Worm (Caenorhabditis elegans) whole organism, L3 larva: ENCODE results near the gene gar-3.

Source experiments
- ZK546.5 ChIP-seq: sonication (generic microtip); optimal IDR thresholded peaks from 2 replicates; lab custom pipeline; 2017; ENCODE audit warnings: missing biosample characterization, missing genetic modification characterization
- ama-1 ChIP-seq: fragments of 150-350 bp; optimal IDR thresholded peaks from 2 replicates; lab custom pipeline; 2018
- ceh-16 ChIP-seq: sonication (generic microtip); optimal IDR thresholded peaks from 2 replicates; lab custom pipeline; 2017; ENCODE audit warnings: missing biosample characterization, missing genetic modification characterization
- ceh-28 ChIP-seq: fragments of 150-350 bp; optimal IDR thresholded peaks from 2 replicates; lab custom pipeline; 2014; ENCODE audit warnings: missing biosample characterization, missing genetic modification reagents, missing genetic modification characterization
- ceh-82 ChIP-seq: fragments of 150-350 bp; optimal IDR thresholded peaks from 2 replicates; lab custom pipeline; 2014; ENCODE audit warnings: missing biosample characterization, missing genetic modification characterization
- daf-12 ChIP-seq: fragments of 150-350 bp; optimal IDR thresholded peaks from 2 replicates; lab custom pipeline; 2014; ENCODE audit warnings: missing biosample characterization, missing genetic modification reagents, missing genetic modification characterization
- egl-27 ChIP-seq: sonication (generic microtip); optimal IDR thresholded peaks from 4 replicates; lab custom pipeline; 2017; ENCODE audit warnings: missing biosample characterization, missing genetic modification reagents, missing genetic modification characterization
- egl-5 ChIP-seq: fragments of 150-350 bp; optimal IDR thresholded peaks from 2 replicates; lab custom pipeline; 2017; ENCODE audit warnings: missing biosample characterization, missing genetic modification reagents, missing genetic modification characterization, inconsistent platforms
- elt-2 ChIP-seq: sonication (generic microtip); optimal IDR thresholded peaks from 2 replicates; lab custom pipeline; 2016; ENCODE audit warnings: missing genetic modification reagents, mild to moderate bottlenecking, missing genetic modification characterization, missing compliant biosample characterization
- elt-3 ChIP-seq, 3 experiments: fragments of 150-350 bp in 1 of 3; sonication (generic microtip) in 2 of 3; optimal IDR thresholded peaks; 2 replicates in 2 of 3; 4 replicates in 1 of 3; lab custom pipeline; 2014 to 2017; ENCODE audit warnings: missing biosample characterization in 3 of 3, missing genetic modification characterization in 3 of 3
- fkh-10 ChIP-seq: sonication (generic microtip); optimal IDR thresholded peaks from 2 replicates; lab custom pipeline; 2017; ENCODE audit warnings: missing biosample characterization, missing genetic modification reagents, missing genetic modification characterization
- fkh-2 ChIP-seq: fragments of 150-350 bp; optimal IDR thresholded peaks from 2 replicates; lab custom pipeline; 2014; ENCODE audit warnings: missing biosample characterization, missing genetic modification reagents, missing genetic modification characterization
- hmg-11 ChIP-seq: sonication (generic microtip); optimal IDR thresholded peaks from 2 replicates; lab custom pipeline; 2016; ENCODE audit warnings: missing genetic modification characterization, missing compliant biosample characterization
- jun-1 ChIP-seq: fragments of 150-350 bp; optimal IDR thresholded peaks from 2 replicates; lab custom pipeline; 2014; ENCODE audit warnings: missing biosample characterization, missing genetic modification reagents, missing genetic modification characterization
- lin-15B ChIP-seq: fragments of 150-350 bp; optimal IDR thresholded peaks from 2 replicates; lab custom pipeline; 2014; ENCODE audit warnings: missing biosample characterization, missing genetic modification characterization
- lin-39 ChIP-seq: fragments of 150-350 bp; optimal IDR thresholded peaks from 2 replicates; lab custom pipeline; 2018; ENCODE audit warnings: missing biosample characterization, missing genetic modification reagents, missing genetic modification characterization
- lsy-12 ChIP-seq: sonication (generic microtip); optimal IDR thresholded peaks from 2 replicates; lab custom pipeline; 2016; ENCODE audit warnings: mild to moderate bottlenecking, missing genetic modification characterization, missing compliant biosample characterization
- mdl-1 ChIP-seq: fragments of 150-350 bp; optimal IDR thresholded peaks from 2 replicates; lab custom pipeline; 2014; ENCODE audit warnings: missing biosample characterization, missing genetic modification characterization
- mml-1 ChIP-seq: fragments of 150-350 bp; sonication (generic microtip); optimal IDR thresholded peaks from 3 replicates; lab custom pipeline; 2014; ENCODE audit warnings: missing biosample characterization, missing genetic modification characterization
- nfya-1 ChIP-seq: sonication (generic microtip); optimal IDR thresholded peaks from 2 replicates; lab custom pipeline; 2017; ENCODE audit warnings: missing genetic modification characterization, mild to moderate bottlenecking, missing compliant biosample characterization, antibody characterized with exemption, moderate library complexity; ENCODE audit not compliant: insufficient read depth
- nhr-11 ChIP-seq: fragments of 150-350 bp; optimal IDR thresholded peaks from 2 replicates; lab custom pipeline; 2014; ENCODE audit warnings: missing biosample characterization, missing genetic modification characterization
- nhr-12 ChIP-seq: fragments of 150-350 bp; optimal IDR thresholded peaks from 2 replicates; lab custom pipeline; 2014; ENCODE audit warnings: missing biosample characterization, missing genetic modification characterization
- nhr-23 ChIP-seq: fragments of 150-350 bp; optimal IDR thresholded peaks from 2 replicates; lab custom pipeline; 2014; ENCODE audit warnings: missing biosample characterization, missing genetic modification reagents, missing genetic modification characterization
- nhr-25 ChIP-seq: sonication (generic microtip); optimal IDR thresholded peaks from 2 replicates; lab custom pipeline; 2017; ENCODE audit warnings: missing biosample characterization, missing genetic modification characterization
- nhr-28 ChIP-seq: fragments of 150-350 bp; optimal IDR thresholded peaks from 2 replicates; lab custom pipeline; 2014; ENCODE audit warnings: missing biosample characterization, missing genetic modification characterization
- nhr-43 ChIP-seq: sonication (generic microtip); optimal IDR thresholded peaks from 2 replicates; lab custom pipeline; 2016; ENCODE audit warnings: mild to moderate bottlenecking, missing genetic modification characterization, missing compliant biosample characterization; ENCODE audit not compliant: poor library complexity, severe bottlenecking
- nhr-67 ChIP-seq: fragments of 150-350 bp; optimal IDR thresholded peaks from 2 replicates; lab custom pipeline; 2014; ENCODE audit warnings: missing biosample characterization, missing genetic modification characterization
- nhr-76 ChIP-seq: fragments of 150-350 bp; sonication (generic microtip); optimal IDR thresholded peaks from 5 replicates; lab custom pipeline; 2014; ENCODE audit warnings: missing biosample characterization, missing genetic modification characterization
- nhr-77 ChIP-seq: fragments of 150-350 bp; optimal IDR thresholded peaks from 2 replicates; lab custom pipeline; 2014; ENCODE audit warnings: missing biosample characterization, missing genetic modification characterization
- pha-4 ChIP-seq: fragments of 150-350 bp; optimal IDR thresholded peaks from 2 replicates; lab custom pipeline; 2014; ENCODE audit warnings: missing biosample characterization, missing genetic modification reagents, missing genetic modification characterization
- pqm-1 ChIP-seq: fragments of 150-350 bp; optimal IDR thresholded peaks from 2 replicates; lab custom pipeline; 2017; ENCODE audit warnings: missing biosample characterization, missing genetic modification characterization, inconsistent platforms
- snpc-4 ChIP-seq: fragments of 150-350 bp; optimal IDR thresholded peaks from 2 replicates; lab custom pipeline; 2014; ENCODE audit warnings: missing biosample characterization, missing genetic modification characterization
- tbx-2 ChIP-seq: sonication (generic microtip); optimal IDR thresholded peaks from 2 replicates; lab custom pipeline; 2016; ENCODE audit warnings: mild to moderate bottlenecking, missing genetic modification characterization, missing compliant biosample characterization
- unc-62 ChIP-seq: fragments of 150-350 bp; sonication (generic microtip); optimal IDR thresholded peaks from 4 replicates; lab custom pipeline; 2014; ENCODE audit warnings: missing biosample characterization, missing genetic modification reagents, missing genetic modification characterization
- zag-1 ChIP-seq: fragments of 150-350 bp; optimal IDR thresholded peaks from 2 replicates; lab custom pipeline; 2014; ENCODE audit warnings: missing biosample characterization, missing genetic modification characterization
- ztf-11 ChIP-seq: fragments of 150-350 bp; optimal IDR thresholded peaks from 2 replicates; lab custom pipeline; 2014; ENCODE audit warnings: missing biosample characterization, missing genetic modification characterization

Gene gar-3

DNA sequence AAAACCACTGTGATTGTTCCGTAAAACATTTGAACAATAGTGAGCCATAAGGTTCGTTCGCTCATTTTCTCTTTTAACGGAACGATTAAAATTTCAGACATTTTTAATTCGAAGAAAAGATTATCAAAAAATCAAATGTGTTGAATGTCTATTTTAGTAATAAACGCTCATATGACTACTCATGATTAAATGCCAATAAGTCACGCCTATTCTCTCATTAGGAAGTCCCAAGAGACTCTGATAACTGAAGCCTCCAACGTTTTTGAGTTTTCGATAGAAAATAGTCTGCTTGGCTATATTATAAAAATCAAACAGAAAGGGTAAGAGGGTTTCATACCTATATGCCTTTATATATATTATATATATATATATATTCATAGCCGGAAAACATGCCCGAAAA lies 23.3 kb downstream of the gar-3 start, which contains the start of gene srg-47:
Gene srg-47, minus strand, starts transcription at position 101 of the 400 bp plus-strand sequence.
- TF ChIP-seq nhr-43 (tag; lab: Kevin White, UChicago): no peak
- TF ChIP-seq fkh-10: no peak
- TF ChIP-seq fkh-2 (tag; lab: Kevin White, UChicago): no peak
- TF ChIP-seq nhr-77 (tag; lab: Kevin White, UChicago): no peak
- no peak for TF ChIP-seq nhr-28 (tag; lab: Kevin White, UChicago)
- TF ChIP-seq nhr-11 (tag; lab: Kevin White, UChicago): no peak
- TF ChIP-seq nhr-12: no peak
- TF ChIP-seq mml-1 (tag; lab: Kevin White, UChicago): no peak
- TF ChIP-seq egl-27 (tag; lab: Kevin White, UChicago): no peak
- no peak for TF ChIP-seq nhr-25 (tag; lab: Kevin White, UChicago)
- no peak for TF ChIP-seq nhr-23 (tag; lab: Kevin White, UChicago)
- TF ChIP-seq ceh-28: no peak
- TF ChIP-seq zag-1 (tag; lab: Kevin White, UChicago): no peak
- TF ChIP-seq pha-4 (tag; lab: Kevin White, UChicago): no peak
- no peak for TF ChIP-seq nhr-76
- no peak for TF ChIP-seq lin-39 (tag; lab: Kevin White, UChicago)
- no peak for TF ChIP-seq hmg-11 (tag; lab: Kevin White, UChicago)
- TF ChIP-seq ceh-16 (tag; lab: Kevin White, UChicago): no peak
- TF ChIP-seq mdl-1 (tag; lab: Kevin White, UChicago): no peak
- TF ChIP-seq ceh-82: no peak

DNA sequence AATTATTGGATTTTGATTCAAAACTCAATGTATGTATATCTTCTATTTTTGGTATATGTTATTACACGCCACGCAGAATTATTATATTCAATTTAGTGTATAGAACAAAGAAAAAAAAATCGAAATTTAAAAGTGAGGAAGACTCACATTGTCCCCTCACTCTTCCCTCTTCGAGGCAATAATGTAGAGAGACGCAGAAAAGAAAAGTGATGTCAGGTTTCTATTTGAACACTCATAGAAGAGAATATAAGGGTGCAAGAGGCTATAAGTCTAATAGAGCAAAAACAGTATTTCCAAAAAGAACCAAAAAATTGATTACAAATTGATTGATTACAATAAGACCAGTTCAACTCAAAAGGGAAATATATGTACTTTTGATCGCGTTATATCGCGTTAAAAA lies 31.0 kb downstream of the gar-3 start:
- TF ChIP-seq lin-15B (tag; lab: Kevin White, UChicago): no peak
- TF ChIP-seq mml-1 (tag; lab: Kevin White, UChicago): no peak
- TF ChIP-seq elt-2 (tag; lab: Kevin White, UChicago): peak; percentile 7

DNA sequence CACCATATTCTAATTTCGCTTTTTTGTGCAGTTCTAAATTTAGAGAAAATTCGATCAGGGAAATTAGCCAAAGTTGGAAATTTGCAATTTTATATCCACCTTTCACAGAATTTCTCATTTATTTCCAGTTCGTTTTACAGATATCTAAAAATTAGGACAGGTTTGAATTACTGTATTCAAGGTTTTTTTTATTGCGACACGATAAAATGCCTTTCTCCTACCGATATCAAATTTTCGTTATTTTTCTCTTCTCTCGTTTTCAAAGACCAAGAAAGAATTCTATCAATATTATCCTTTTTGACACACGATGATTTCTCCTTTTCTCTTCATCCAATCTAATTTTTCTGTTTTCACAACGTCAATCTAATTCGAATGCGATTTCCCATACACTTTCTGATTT lies 33.0 kb downstream of the gar-3 start, which contains the start of gene C53A5.13:
Gene C53A5.13, plus strand, starts transcription at position 301 of the 400 bp plus-strand sequence.
- no peak for TF ChIP-seq snpc-4
- no peak for TF ChIP-seq ama-1 (lab: Kevin White, UChicago)
- TF ChIP-seq ZK546.5 (tag; lab: Kevin White, UChicago): no peak
- no peak for TF ChIP-seq nhr-76

DNA sequence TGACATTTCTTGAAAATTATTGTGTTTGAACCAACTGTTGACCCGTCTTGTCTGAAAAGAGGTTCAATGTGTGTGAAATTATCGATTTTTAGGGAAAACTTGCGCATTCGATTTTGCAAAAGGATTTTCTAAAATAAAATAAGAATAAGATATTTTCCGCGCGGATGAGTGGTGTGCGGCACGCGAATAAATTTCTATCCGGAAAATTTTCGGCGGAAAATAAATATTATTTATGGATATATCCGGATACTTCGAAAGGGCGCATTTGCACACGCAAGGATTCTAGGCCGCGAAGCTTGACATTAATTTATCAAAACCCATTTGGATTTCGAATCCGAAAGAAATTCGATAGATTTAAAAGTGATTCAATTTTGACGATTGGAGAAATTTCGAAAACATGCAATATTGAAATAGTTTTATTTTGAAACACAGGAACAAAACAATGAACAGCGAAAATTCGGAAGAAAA lies 33.7 kb downstream of the gar-3 start, which contains the start of gene rike-1:
Gene rike-1, minus strand, starts transcription at position 51 of the 468 bp plus-strand sequence.
- TF ChIP-seq lsy-12 (tag; lab: Kevin White, UChicago): no peak
- TF ChIP-seq snpc-4: peak; percentile 47
- no peak for TF ChIP-seq nhr-12
- no peak for TF ChIP-seq nhr-76
- TF ChIP-seq lin-39 (tag; lab: Kevin White, UChicago): no peak
- TF ChIP-seq daf-12 (tag; lab: Kevin White, UChicago): no peak
- TF ChIP-seq ztf-11 (tag; lab: Kevin White, UChicago): no peak
- peak; percentile 62 for TF ChIP-seq lin-15B (tag; lab: Kevin White, UChicago)
- TF ChIP-seq pha-4 (tag; lab: Kevin White, UChicago): no peak
- TF ChIP-seq tbx-2 (tag; lab: Kevin White, UChicago): no peak
- no peak for TF ChIP-seq elt-3 (tag; optimal IDR thresholded peaks at IDR 0.05; lab: Kevin White, UChicago)
- peak; percentile 42 for TF ChIP-seq nfya-1 (tag; lab: Kevin White, UChicago)
- peak; percentile 11 for TF ChIP-seq ama-1 (lab: Kevin White, UChicago)
- TF ChIP-seq fkh-10: no peak
- no peak for TF ChIP-seq nhr-67 (tag; lab: Kevin White, UChicago)
- no peak for TF ChIP-seq zag-1 (tag; lab: Kevin White, UChicago)
- no peak for TF ChIP-seq nhr-25 (tag; lab: Kevin White, UChicago)
- no peak for TF ChIP-seq egl-5 (tag; lab: Kevin White, UChicago)
- no peak for TF ChIP-seq jun-1 (tag; lab: Kevin White, UChicago)

DNA sequence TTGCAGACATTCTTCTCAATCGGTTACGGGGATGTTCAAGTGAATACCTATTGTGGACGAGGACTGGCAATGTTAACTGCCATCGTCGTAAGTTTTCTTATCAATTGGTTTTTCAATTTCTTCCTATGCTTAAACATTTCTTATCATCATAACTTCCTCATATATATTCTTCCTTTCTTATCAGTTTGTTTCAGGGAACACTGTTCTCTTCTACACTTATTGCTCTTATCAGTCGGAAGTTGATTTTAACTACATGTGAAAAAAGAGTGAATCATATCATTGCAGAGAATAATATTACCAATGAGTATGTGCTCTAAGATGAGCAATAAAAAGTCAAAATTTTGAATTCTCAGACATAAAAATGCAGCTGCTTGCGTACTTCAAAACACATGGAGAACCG lies 37.4 kb downstream of the gar-3 start:
- TF ChIP-seq pha-4 (tag; lab: Kevin White, UChicago) (peak; percentile 77), pqm-1 (tag; lab: Kevin White, UChicago) (peak; percentile 93), unc-62 (GFP tag; lab: Kevin White, UChicago) (no peak), elt-2 (tag; lab: Kevin White, UChicago) (peak; percentile 96), nhr-23 (tag; lab: Kevin White, UChicago) (no peak), ceh-82 (no peak), nhr-25 (tag; lab: Kevin White, UChicago) (no peak), jun-1 (tag; lab: Kevin White, UChicago) (peak; percentile 92)
